Fruit fly (Drosophila melanogaster) whole organism, embryonic: ENCODE measurements around the gene CG34462.

Experiments
- ATbp ChIP-seq: fragments of 200-800 bp; sonication (Bioruptor generic); optimal IDR thresholded peaks from 2 replicates; lab custom pipeline; 2017; ENCODE audit warnings: missing biosample characterization, mild to moderate bottlenecking, missing genetic modification characterization, missing genetic modification reagents
- CG14667 ChIP-seq: fragments of 200-800 bp; sonication (Bioruptor generic); IDR thresholded peaks from 2 replicates; pipeline ENCODE4 v1.3.6; 2022; ENCODE audit warnings: missing biosample characterization, missing genetic modification characterization
- CG1647 ChIP-seq: fragments of 200-800 bp; sonication (Bioruptor generic); optimal IDR thresholded peaks from 3 replicates; lab custom pipeline; 2016; ENCODE audit warnings: missing biosample characterization, missing genetic modification characterization
- CG16779 ChIP-seq: fragments of 200-800 bp; sonication (Bioruptor generic); IDR thresholded peaks from 2 replicates; pipeline ENCODE4 v1.3.6; 2022; ENCODE audit warnings: missing biosample characterization, missing genetic modification characterization
- CG17361 ChIP-seq: fragments of 200-800 bp; sonication (Bioruptor generic); IDR thresholded peaks from 3 replicates; pipeline ENCODE4 v1.3.6; 2022; ENCODE audit warnings: missing biosample characterization, missing genetic modification characterization
- CG6689 ChIP-seq: fragments of 200-800 bp; sonication (Bioruptor generic); IDR thresholded peaks from 2 replicates; pipeline ENCODE4 v1.3.6; 2022; ENCODE audit warnings: missing biosample characterization, missing genetic modification characterization
- E2f1 ChIP-seq: fragments of 200-800 bp; sonication (Bioruptor generic); IDR thresholded peaks from 2 replicates; pipeline ENCODE4 v1.3.6; 2022; ENCODE audit warnings: missing biosample characterization, missing genetic modification characterization
- Hr51 ChIP-seq, 2 experiments: fragments of 200-800 bp; sonication (Bioruptor generic); optimal IDR thresholded peaks; 2 replicates in 1 of 2; 3 replicates in 1 of 2; lab custom pipeline; 2016 to 2018; ENCODE audit warnings: missing biosample characterization in 2 of 2, missing genetic modification characterization in 2 of 2, mild to moderate bottlenecking in 1 of 2, moderate library complexity in 1 of 2
- Spps ChIP-seq: fragments of 200-800 bp; sonication (Bioruptor generic); optimal IDR thresholded peaks from 2 replicates; lab custom pipeline; 2018; ENCODE audit warnings: missing biosample characterization, mild to moderate bottlenecking, missing genetic modification characterization
- fd3F ChIP-seq: fragments of 200-800 bp; sonication (Bioruptor generic); optimal IDR thresholded peaks from 2 replicates; lab custom pipeline; 2018; ENCODE audit warnings: missing biosample characterization, mild to moderate bottlenecking, missing genetic modification characterization, moderate library complexity
- h ChIP-seq: fragments of >200 bp; optimal IDR thresholded peaks from 2 replicates; lab custom pipeline; 2017
- lbe ChIP-seq: fragments of 200-800 bp; sonication (Bioruptor generic); optimal IDR thresholded peaks from 2 replicates; lab custom pipeline; 2016; ENCODE audit warnings: missing biosample characterization, mild to moderate bottlenecking, missing genetic modification characterization
- psq ChIP-seq: fragments of 200-800 bp; sonication (Bioruptor generic); optimal IDR thresholded peaks from 2 replicates; lab custom pipeline; 2017; ENCODE audit warnings: missing biosample characterization, missing genetic modification characterization
- ttk ChIP-seq: fragments of 200-800 bp; sonication (Bioruptor generic); IDR thresholded peaks from 2 replicates; pipeline ENCODE4 v2.1.2; 2022; ENCODE audit warnings: missing biosample characterization, missing genetic modification characterization

dm6 chr3L:8334338-8334737 is 6.0 kb downstream of the CG34462 start:
- TF ChIP-seq Spps (tag; lab: Kevin White, UChicago) (no peak), fd3F (GFP tag; lab: Kevin White, UChicago) (no peak), CG17361 (GFP tag; lab: Robert Waterston, UW) (no peak), CG6689 (GFP tag; lab: Robert Waterston, UW) (no peak), h (no peak), CG14667 (no peak), ATbp (GFP tag; lab: Kevin White, UChicago) (no peak), lbe (GFP tag; lab: Kevin White, UChicago) (no peak), E2f1 (GFP tag; lab: Robert Waterston, UW) (no peak), CG1647 (GFP tag; lab: Kevin White, UChicago) (no peak), ttk (no peak), CG16779 (GFP tag; lab: Robert Waterston, UW) (no peak), Hr51 (GFP tag; optimal IDR thresholded peaks at IDR 0.05; lab: Kevin White, UChicago) (no peak), psq (no peak)
